Worm (Caenorhabditis elegans) whole organism, L4 larva: Measurements from ENCODE around the gene unc-84.

Source experiments
- F10B5.3 ChIP-seq: sonication (generic microtip); optimal IDR thresholded peaks from 2 replicates; lab custom pipeline; 2016; ENCODE audit warnings: mild to moderate bottlenecking, missing genetic modification characterization, missing compliant biosample characterization
- F26F4.8 ChIP-seq: fragments of 200-800 bp; sonication (Bioruptor generic); conservative IDR thresholded peaks from 2 replicates; pipeline ENCODE4 v1.3.6; 2022; ENCODE audit warnings: missing genetic modification characterization, missing compliant biosample characterization
- F37D6.2 ChIP-seq: sonication (generic microtip); optimal IDR thresholded peaks from 2 replicates; lab custom pipeline; 2016; ENCODE audit warnings: mild to moderate bottlenecking, missing genetic modification characterization, missing compliant biosample characterization
- aha-1 ChIP-seq: fragments of 150-350 bp; peaks from one replicate; lab custom pipeline; 2014; ENCODE audit warnings: missing biosample characterization, missing genetic modification characterization
- attf-4 ChIP-seq: sonication (generic microtip); optimal IDR thresholded peaks from 3 replicates; lab custom pipeline; 2017; ENCODE audit warnings: missing biosample characterization, missing genetic modification characterization
- ceh-20 ChIP-seq: fragments of 200-800 bp; sonication (Bioruptor generic); IDR thresholded peaks from 2 replicates; pipeline ENCODE4 v1.3.6; 2022; ENCODE audit warnings: missing genetic modification reagents, missing genetic modification characterization, missing compliant biosample characterization
- ceh-62 ChIP-seq: sonication (generic microtip); optimal IDR thresholded peaks from 2 replicates; lab custom pipeline; 2017; ENCODE audit warnings: missing biosample characterization, missing genetic modification characterization
- ctbp-1 ChIP-seq: fragments of 200-800 bp; sonication (Bioruptor generic); IDR thresholded peaks from 2 replicates; pipeline ENCODE4 v1.3.6; 2022; ENCODE audit warnings: missing genetic modification reagents, missing genetic modification characterization, missing compliant biosample characterization
- daf-12 ChIP-seq: fragments of 150-350 bp; optimal IDR thresholded peaks from 2 replicates; lab custom pipeline; 2014; ENCODE audit warnings: missing biosample characterization, missing genetic modification reagents, missing genetic modification characterization
- daf-16 ChIP-seq, 3 experiments: sonication (generic microtip); optimal IDR thresholded peaks; 2 replicates each; lab custom pipeline; 2016 to 2017; ENCODE audit warnings: missing genetic modification characterization in 3 of 3, missing genetic modification reagents in 3 of 3, mild to moderate bottlenecking in 2 of 3, missing compliant biosample characterization in 2 of 3, missing biosample characterization in 1 of 3, moderate library complexity in 1 of 3
- egl-43 ChIP-seq: fragments of 200-800 bp; sonication (Bioruptor generic); IDR thresholded peaks from 2 replicates; pipeline ENCODE4 v1.3.6; 2022; ENCODE audit warnings: missing genetic modification reagents, missing genetic modification characterization, missing compliant biosample characterization
- fkh-10 ChIP-seq: fragments of 150-350 bp; optimal IDR thresholded peaks from 2 replicates; lab custom pipeline; 2014; ENCODE audit warnings: missing biosample characterization, missing genetic modification reagents, missing genetic modification characterization
- fos-1 ChIP-seq: fragments of 150-350 bp; optimal IDR thresholded peaks from 2 replicates; lab custom pipeline; 2014; ENCODE audit warnings: missing biosample characterization, missing genetic modification characterization
- gei-8 ChIP-seq: fragments of 200-800 bp; sonication (Bioruptor generic); optimal IDR thresholded peaks from 2 replicates; lab custom pipeline; 2018; ENCODE audit warnings: mild to moderate bottlenecking, missing genetic modification characterization, missing compliant biosample characterization
- lim-7 ChIP-seq: fragments of 200-800 bp; sonication (Bioruptor generic); IDR thresholded peaks from 2 replicates; pipeline ENCODE4 v1.3.6; 2022; ENCODE audit warnings: missing genetic modification characterization, missing compliant biosample characterization
- lin-15B ChIP-seq: fragments of 150-350 bp; sonication (generic microtip); optimal IDR thresholded peaks from 3 replicates; lab custom pipeline; 2014; ENCODE audit warnings: missing biosample characterization, missing genetic modification characterization
- lin-29 ChIP-seq: fragments of 200-800 bp; sonication (Bioruptor generic); IDR thresholded peaks from 2 replicates; pipeline ENCODE4 v1.3.6; 2022; ENCODE audit warnings: missing genetic modification reagents, missing genetic modification characterization, missing compliant biosample characterization
- mdl-1 ChIP-seq, 2 experiments: fragments of 150-350 bp in 1 of 2; sonication (generic microtip) in 1 of 2; optimal IDR thresholded peaks; 2 replicates each; lab custom pipeline; 2014 to 2017; ENCODE audit warnings: missing biosample characterization in 2 of 2, missing genetic modification characterization in 2 of 2
- mdt-29 ChIP-seq: fragments of 200-800 bp; sonication (Bioruptor generic); IDR thresholded peaks from 2 replicates; pipeline ENCODE4 v1.3.6; 2022; ENCODE audit warnings: missing genetic modification reagents, missing genetic modification characterization, missing compliant biosample characterization
- mes-2 ChIP-seq: sonication (generic microtip); optimal IDR thresholded peaks from 2 replicates; lab custom pipeline; 2016; ENCODE audit warnings: missing genotype, mild to moderate bottlenecking, missing genetic modification characterization, missing compliant biosample characterization; ENCODE audit not compliant: poor library complexity, severe bottlenecking
- mxl-3 ChIP-seq: fragments of 200-800 bp; sonication (Bioruptor generic); optimal IDR thresholded peaks from 2 replicates; lab custom pipeline; 2018; ENCODE audit warnings: mild to moderate bottlenecking, missing genetic modification characterization, missing compliant biosample characterization
- nhr-11 ChIP-seq: fragments of 150-350 bp; optimal IDR thresholded peaks from 2 replicates; lab custom pipeline; 2014; ENCODE audit warnings: missing biosample characterization, missing genetic modification characterization
- nhr-28 ChIP-seq: fragments of 150-350 bp; optimal IDR thresholded peaks from 2 replicates; lab custom pipeline; 2014; ENCODE audit warnings: missing biosample characterization, missing genetic modification characterization
- nhr-6 ChIP-seq: fragments of 150-350 bp; optimal IDR thresholded peaks from 2 replicates; lab custom pipeline; 2014; ENCODE audit warnings: missing biosample characterization, missing genetic modification characterization
- pqm-1 ChIP-seq: sonication (generic microtip); optimal IDR thresholded peaks from 2 replicates; lab custom pipeline; 2017; ENCODE audit warnings: missing biosample characterization, missing genetic modification characterization
- set-16 ChIP-seq: fragments of 200-800 bp; sonication (Bioruptor generic); IDR thresholded peaks from 2 replicates; pipeline ENCODE4 v1.3.6; 2022; ENCODE audit warnings: missing genetic modification reagents, missing genetic modification characterization, missing compliant biosample characterization
- snpc-1.2 ChIP-seq: fragments of 200-800 bp; sonication (Bioruptor generic); IDR thresholded peaks from 2 replicates; pipeline ENCODE4 v1.3.6; 2022; ENCODE audit warnings: missing genetic modification reagents, missing genetic modification characterization, missing compliant biosample characterization
- unc-62 ChIP-seq, 3 experiments: fragments of 150-350 bp in 1 of 3; sonication (generic microtip); optimal IDR thresholded peaks in 2 of 3; peaks in 1 of 3; 1 replicate in 1 of 3; 2 replicates in 2 of 3; lab custom pipeline; 2014 to 2017; ENCODE audit warnings: missing biosample characterization in 3 of 3, missing genetic modification characterization in 3 of 3, missing genetic modification reagents in 3 of 3, missing genotype in 1 of 3
- zfp-2 ChIP-seq: sonication (generic microtip); optimal IDR thresholded peaks from 2 replicates; lab custom pipeline; 2016; ENCODE audit warnings: mild to moderate bottlenecking, missing genetic modification characterization, missing compliant biosample characterization
- zfp-3 ChIP-seq: fragments of 200-800 bp; sonication (Bioruptor generic); conservative IDR thresholded peaks from 2 replicates; pipeline ENCODE4 v1.3.6; 2022; ENCODE audit warnings: missing genetic modification reagents, missing genetic modification characterization, missing compliant biosample characterization
- ztf-11 ChIP-seq: fragments of 150-350 bp; optimal IDR thresholded peaks from 2 replicates; lab custom pipeline; 2014; ENCODE audit warnings: missing biosample characterization, missing genetic modification characterization

Gene unc-84

DNA sequence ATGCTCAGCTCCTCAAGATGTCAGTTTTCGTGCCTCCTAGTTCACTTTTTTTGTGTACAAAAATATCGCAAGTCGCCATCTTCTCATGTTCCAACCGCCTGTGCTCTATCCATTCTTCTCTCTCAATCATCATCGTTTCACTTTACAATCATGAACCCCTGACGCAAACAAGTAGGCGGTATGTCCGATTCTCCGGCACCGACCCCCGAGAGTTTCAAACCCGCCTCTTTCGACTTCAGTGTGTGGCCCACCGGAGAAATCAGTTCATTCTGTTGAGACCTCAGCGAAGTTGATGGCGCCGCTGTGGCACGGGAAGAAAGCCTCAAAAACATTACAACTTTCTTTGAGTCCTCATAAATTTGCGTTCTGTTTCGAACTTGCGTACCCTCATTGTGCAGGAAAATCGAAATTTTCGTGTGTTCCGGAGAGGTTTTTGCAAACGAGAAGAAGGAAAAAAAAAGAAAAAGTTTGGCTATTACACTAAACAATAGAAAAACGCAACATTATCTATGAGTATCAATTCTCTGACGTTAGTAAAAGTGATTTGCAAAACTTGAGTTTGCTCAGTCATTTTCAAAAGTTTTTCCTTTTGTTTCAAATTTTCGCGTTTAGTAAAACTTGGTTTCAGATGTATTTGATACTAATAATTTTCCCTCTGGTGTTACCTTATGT is 20.5 kb downstream of the unc-84 start, which contains the start of gene F54B11.9:
TSS of gene F54B11.9 (plus strand) at position 622 of the 672 bp plus-strand sequence.
- TF ChIP-seq lim-7 (GFP tag; lab: Robert Waterston, UW), result no peak
- no peak for TF ChIP-seq F37D6.2 (tag; lab: Kevin White, UChicago)
- TF ChIP-seq nhr-11 (tag; lab: Kevin White, UChicago), result peak; percentile 56
- peak; percentile 13; the same call in 1 of the 2 replicates for TF ChIP-seq set-16 (GFP tag; lab: Robert Waterston, UW)
- TF ChIP-seq snpc-1.2, result no peak
- no peak for TF ChIP-seq nhr-28 (tag; lab: Kevin White, UChicago)
- TF ChIP-seq F26F4.8 (GFP tag; lab: Robert Waterston, UW), result no peak
- peak; percentile 41 for TF ChIP-seq aha-1 (tag; lab: Kevin White, UChicago)
- no peak for TF ChIP-seq fos-1 (tag; lab: Kevin White, UChicago)
- TF ChIP-seq lin-15B (tag; lab: Kevin White, UChicago), result no peak
- no peak for TF ChIP-seq F10B5.3
- no peak for TF ChIP-seq daf-12 (tag; lab: Kevin White, UChicago)
- no peak for TF ChIP-seq pqm-1 (tag; lab: Kevin White, UChicago)
- TF ChIP-seq ceh-20 (GFP tag; lab: Robert Waterston, UW), result no peak
- peak in 1 of 2 experiments; percentile 28 for TF ChIP-seq daf-16 (GFP tag; optimal IDR thresholded peaks at IDR 0.05; lab: Kevin White, UChicago)
- TF ChIP-seq daf-16 (tag; optimal IDR thresholded peaks at IDR 0.05; lab: Kevin White, UChicago), result no peak

DNA sequence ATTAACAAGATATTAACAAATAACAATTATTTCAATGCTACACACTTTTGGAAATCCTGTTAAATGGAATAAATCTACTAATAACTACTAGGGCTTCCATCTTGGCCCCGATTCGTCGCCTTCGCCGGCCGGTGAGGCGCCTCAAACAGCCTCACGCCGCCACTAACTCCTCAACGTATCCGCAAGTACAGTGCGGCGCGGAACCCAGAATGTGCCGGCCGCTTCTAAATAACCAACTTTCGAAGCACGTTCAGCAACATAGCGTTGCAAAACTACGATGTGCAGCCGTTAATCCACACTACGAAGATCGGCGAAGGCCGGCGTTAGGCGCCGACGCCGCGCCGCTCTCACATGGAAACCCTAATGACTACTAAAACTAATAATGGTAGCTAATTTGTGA is 21.3 kb downstream of the unc-84 start:
- TF ChIP-seq gei-8 (GFP tag; lab: Kevin White, UChicago) (no peak), lin-29 (GFP tag; lab: Robert Waterston, UW) (no peak)

DNA sequence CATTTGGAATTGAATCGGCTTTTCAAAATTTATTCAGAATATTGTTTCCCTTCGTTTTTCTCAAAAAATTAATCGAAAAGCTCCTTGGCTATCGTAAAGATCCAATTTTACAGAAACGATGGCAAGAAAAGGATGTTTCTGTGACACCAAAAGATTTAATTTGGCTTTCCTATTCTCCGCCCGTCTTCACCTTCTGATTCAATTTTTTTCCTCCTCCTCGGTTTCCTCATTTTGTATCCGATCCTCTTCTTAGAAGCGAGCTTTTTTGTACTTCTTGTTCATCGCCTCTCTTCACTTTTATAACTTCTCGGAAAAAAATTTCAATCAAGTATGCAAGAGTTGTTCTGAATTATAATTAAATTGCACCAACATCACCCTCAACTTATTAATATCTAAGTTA is 25.5 kb downstream of the unc-84 start:
- TF ChIP-seq fkh-10 (GFP tag; lab: Kevin White, UChicago) (peak; percentile 52), egl-43 (GFP tag; lab: Robert Waterston, UW) (no peak)
- TF ChIP-seq, all 104 proteins: peak for 1

DNA sequence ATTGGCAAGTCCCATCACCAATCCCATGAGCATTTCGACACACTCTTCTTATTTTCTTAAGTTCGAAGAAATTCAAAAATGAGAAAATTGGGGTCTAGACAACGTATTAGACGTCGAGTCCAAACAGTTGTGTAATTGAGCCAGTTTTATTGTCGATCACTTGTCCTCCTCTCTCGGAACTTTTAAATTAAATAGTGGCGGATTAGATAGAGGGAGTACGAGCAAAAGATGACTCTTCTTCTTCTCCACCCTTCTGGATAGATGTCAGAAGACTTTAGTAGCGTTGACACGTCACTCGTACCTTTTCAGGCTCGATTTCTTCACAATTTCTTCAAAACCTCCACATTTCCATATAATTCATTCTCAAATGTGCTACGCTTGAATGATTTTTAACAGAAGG is 30.6 kb downstream of the unc-84 start:
- TF ChIP-seq ctbp-1 (no peak), mdt-29 (no peak), mdl-1 (tag; optimal IDR thresholded peaks at IDR 0.05; lab: Kevin White, UChicago) (no peak), attf-4 (no peak), ztf-11 (tag; lab: Kevin White, UChicago) (no peak), zfp-2 (tag; lab: Kevin White, UChicago) (no peak), unc-62 (GFP tag; optimal IDR thresholded peaks at IDR 0.05 in 1 of 2; lab: Kevin White, UChicago) (peak in 1 of 2 experiments; percentile 57), unc-62 (tag; optimal IDR thresholded peaks at IDR 0.05; lab: Kevin White, UChicago) (no peak)

DNA sequence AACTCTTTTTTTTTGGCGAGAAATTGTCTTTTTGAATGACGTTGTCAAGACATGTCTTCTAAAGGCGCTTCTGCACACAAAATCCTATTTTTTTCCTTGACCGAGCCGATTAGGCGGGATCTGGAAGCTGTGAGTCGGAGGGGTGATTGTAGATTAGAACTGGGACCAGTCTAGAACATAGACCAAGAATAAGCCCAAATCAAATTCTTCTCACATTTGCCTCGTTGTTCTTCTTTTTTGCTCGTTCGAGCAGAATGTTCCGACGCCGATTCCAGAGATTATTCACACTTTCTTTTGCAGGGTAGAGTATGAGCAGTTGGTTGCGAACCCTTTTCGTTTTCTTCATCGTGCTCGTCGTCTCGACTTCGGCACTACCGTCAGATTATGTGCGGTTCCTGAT is 34.0 kb downstream of the unc-84 start, which contains the start of gene nlp-53:
TSS of gene nlp-53 (plus strand) at position 301 of the 400 bp plus-strand sequence.
- TF ChIP-seq nhr-6 (tag; lab: Kevin White, UChicago) (no peak), ceh-62 (tag; lab: Kevin White, UChicago) (no peak), unc-62 (GFP tag; optimal IDR thresholded peaks at IDR 0.05 in 1 of 2; lab: Kevin White, UChicago) (peak in 1 of 2 experiments; percentile 41), unc-62 (tag; optimal IDR thresholded peaks at IDR 0.05; lab: Kevin White, UChicago) (no peak), mes-2 (tag; lab: Kevin White, UChicago) (no peak), mxl-3 (GFP tag; lab: Kevin White, UChicago) (no peak), zfp-3 (GFP tag; lab: Robert Waterston, UW) (no peak)
